Worm (Caenorhabditis elegans) whole organism, young adult: ENCODE measurements around the gene nhr-90.

Experiments
- F10E7.11 ChIP-seq: sonication (generic microtip); optimal IDR thresholded peaks from 2 replicates; lab custom pipeline; 2017; ENCODE audit warnings: mild to moderate bottlenecking, missing genetic modification characterization, moderate library complexity, missing compliant biosample characterization
- T07F8.4 ChIP-seq: sonication (generic microtip); optimal IDR thresholded peaks from 2 replicates; lab custom pipeline; 2016; ENCODE audit warnings: mild to moderate bottlenecking, missing genetic modification characterization, moderate library complexity, missing compliant biosample characterization
- snpc-4 ChIP-seq, 5 experiments: fragments of 150-350 bp in 1 of 5; sonication (generic microtip) in 4 of 5; optimal IDR thresholded peaks; 2 replicates each; lab custom pipeline; 2014 to 2018; ENCODE audit warnings: missing genetic modification characterization in 5 of 5, missing biosample characterization in 3 of 5, antibody characterized with exemption in 2 of 5, mild to moderate bottlenecking in 2 of 5, missing compliant biosample characterization in 2 of 5, missing genotype in 2 of 5, moderate library complexity in 2 of 5, missing genetic modification reagents in 1 of 5

DNA sequence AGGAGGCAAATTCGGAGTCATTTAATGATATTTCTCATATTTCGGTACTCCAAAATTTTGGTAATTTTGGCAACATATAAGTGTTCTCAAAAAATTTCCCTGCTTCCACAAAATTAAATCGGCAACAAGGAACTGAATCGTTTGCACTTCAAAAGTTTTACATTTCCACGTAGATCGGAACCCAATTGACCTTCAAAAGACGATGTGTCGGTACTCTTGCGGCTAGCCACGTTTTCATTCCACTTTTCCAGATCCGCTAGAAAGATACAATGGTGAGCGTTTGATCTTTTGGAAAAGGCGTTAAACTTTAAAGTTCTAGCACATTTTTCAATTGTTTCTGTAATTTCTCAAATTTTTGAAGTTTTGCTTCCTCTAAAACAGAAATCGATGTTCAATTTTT is 13.4 kb upstream of the nhr-90 start:
- no peak for TF ChIP-seq F10E7.11 (tag; lab: Kevin White, UChicago)
- no peak for TF ChIP-seq T07F8.4
- no peak for TF ChIP-seq snpc-4 (GFP tag; optimal IDR thresholded peaks at IDR 0.05; lab: Kevin White, UChicago)
- TF ChIP-seq snpc-4 (tag; optimal IDR thresholded peaks at IDR 0.05; lab: Kevin White, UChicago) = no peak
